Fruit fly (Drosophila melanogaster): ENCODE data around the gene CG15211.
A peak's percentile ranks its signal among the peaks of the same experiment; 100 is the strongest.

The CG15211 gene

DNA sequence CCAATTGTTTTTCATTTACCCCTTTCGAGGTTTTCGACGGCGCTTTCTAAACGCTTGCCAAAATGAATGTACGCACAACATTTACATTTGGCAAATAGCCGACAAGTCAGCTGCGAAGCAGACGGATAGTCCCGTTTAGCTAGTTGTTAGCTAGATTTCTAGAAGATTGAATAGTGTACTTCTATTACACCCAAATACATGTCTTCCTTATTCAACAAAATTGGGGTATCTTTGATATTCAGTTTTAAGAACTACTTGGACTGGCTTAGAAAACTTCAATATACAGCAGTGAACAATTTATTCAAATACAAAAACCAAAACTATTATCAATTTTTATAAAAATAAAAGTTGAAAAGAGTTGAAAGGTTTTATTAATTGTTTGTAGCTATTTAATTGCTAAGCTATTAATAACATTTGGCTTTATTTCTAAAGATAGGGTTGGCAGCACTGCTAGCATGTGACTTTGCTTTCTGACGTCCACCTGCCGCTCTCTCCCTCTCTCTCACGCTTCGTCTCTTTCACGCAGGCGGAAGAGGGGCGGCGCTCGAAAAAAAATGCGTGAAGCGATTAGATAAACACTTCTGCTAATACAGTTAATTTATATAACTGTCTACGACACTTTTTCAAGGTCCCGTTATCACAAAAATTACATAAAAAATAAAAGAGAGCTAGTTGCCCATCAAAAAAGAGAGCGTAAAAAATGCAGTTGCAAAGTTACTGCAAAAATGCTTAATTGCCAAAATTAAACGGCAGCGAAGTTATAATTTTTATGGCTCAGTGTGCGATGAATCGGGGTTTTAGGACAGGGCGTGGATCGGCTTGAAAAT, 12.7 kb downstream of the CG15211 start (continued):
- TF ChIP-seq CG11294 (GFP tag; IDR thresholded peaks at IDR 0.05) (no peak), fd59A (GFP tag; optimal IDR thresholded peaks at IDR 0.05) (no peak), CG32006 (GFP tag; optimal IDR thresholded peaks at IDR 0.05) (peak; percentile 49), Eip75B (GFP tag; optimal IDR thresholded peaks at IDR 0.05) (no peak), CG6854 (GFP tag; optimal IDR thresholded peaks at IDR 0.05) (no peak), vri (GFP tag; optimal IDR thresholded peaks at IDR 0.05) (peak; percentile 77), eg (GFP tag; IDR thresholded peaks at IDR 0.05) (no peak), Blimp-1 (GFP tag; optimal IDR thresholded peaks at IDR 0.05) (no peak), Met (GFP tag; optimal IDR thresholded peaks at IDR 0.05) (no peak), Eip78C (GFP tag) (peak; percentile 47), spab (GFP tag; optimal IDR thresholded peaks at IDR 0.05) (no peak), CG10631 (GFP tag; optimal IDR thresholded peaks at IDR 0.05) (no peak)

DNA sequence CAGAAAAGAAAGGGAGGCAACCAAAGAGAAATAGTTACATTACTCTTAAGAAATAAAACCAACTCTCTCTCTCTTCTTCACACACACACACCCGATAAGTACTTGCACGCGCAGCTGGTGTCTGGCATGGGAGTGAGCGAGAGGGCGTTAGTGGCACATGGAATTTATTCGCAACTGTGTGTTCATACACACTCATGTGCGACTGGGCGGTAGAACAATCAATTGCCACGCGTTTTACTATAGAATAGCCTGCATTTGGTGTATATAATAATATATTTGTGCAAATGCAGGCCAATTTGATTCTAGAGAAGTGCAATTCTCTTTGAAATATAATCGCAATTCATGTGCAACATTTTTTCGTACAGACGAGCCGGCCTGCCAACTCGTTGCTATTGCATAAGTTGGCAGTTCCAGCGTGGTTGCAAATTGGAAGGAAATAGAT, 13.6 kb downstream of the CG15211 start:
- peak; percentile 34 for TF ChIP-seq Met (GFP tag; optimal IDR thresholded peaks at IDR 0.05)
- TF ChIP-seq lz (GFP tag; optimal IDR thresholded peaks at IDR 0.05) = no peak
- no peak for TF ChIP-seq OdsH (GFP tag; optimal IDR thresholded peaks at IDR 0.05)
- peak; percentile 26 for TF ChIP-seq CG3919 (GFP tag; optimal IDR thresholded peaks at IDR 0.05)
- no peak for TF ChIP-seq CG8632 (GFP tag; optimal IDR thresholded peaks at IDR 0.05)
- TF ChIP-seq CG8119 (GFP tag; IDR thresholded peaks at IDR 0.05) = no peak
- peak; percentile 4 for TF ChIP-seq esn (GFP tag; optimal IDR thresholded peaks at IDR 0.05)
- TF ChIP-seq topi (GFP tag; optimal IDR thresholded peaks at IDR 0.05) = no peak
- no peak for TF ChIP-seq CG31627 (GFP tag; optimal IDR thresholded peaks at IDR 0.05)
- peak; percentile 76 for TF ChIP-seq vri (GFP tag; optimal IDR thresholded peaks at IDR 0.05)
- TF ChIP-seq CG11294 (GFP tag; IDR thresholded peaks at IDR 0.05) = no peak
- no peak for TF ChIP-seq CG11762 (GFP tag; optimal IDR thresholded peaks at IDR 0.05; ENCODE audit: insufficient read depth)
- no peak for TF ChIP-seq Sox14 (GFP tag; optimal IDR thresholded peaks at IDR 0.05)
- TF ChIP-seq Sox102F (GFP tag; optimal IDR thresholded peaks at IDR 0.05) = peak; percentile 32
- no peak for TF ChIP-seq CG9139 (GFP tag; optimal IDR thresholded peaks at IDR 0.05)
- no peak for TF ChIP-seq CG1621 (tag; optimal IDR thresholded peaks at IDR 0.05)
- TF ChIP-seq Eip78C (GFP tag) = peak; percentile 53
- TF ChIP-seq CG8319 (GFP tag; optimal IDR thresholded peaks at IDR 0.05) = no peak
- no peak for TF ChIP-seq fd59A (GFP tag; optimal IDR thresholded peaks at IDR 0.05)
- no peak for TF ChIP-seq Ets21C (GFP tag; optimal IDR thresholded peaks at IDR 0.05)
- TF ChIP-seq Sox15 (GFP tag; optimal IDR thresholded peaks at IDR 0.05) = no peak
- no peak for TF ChIP-seq CG34406 (GFP tag; optimal IDR thresholded peaks at IDR 0.05)
- TF ChIP-seq CG6854 (GFP tag; optimal IDR thresholded peaks at IDR 0.05) = peak; percentile 27
- TF ChIP-seq dsx (GFP tag; optimal IDR thresholded peaks at IDR 0.05; ENCODE audit: poor library complexity, severe bottlenecking) = peak; percentile 56
- no peak for TF ChIP-seq eg (GFP tag; IDR thresholded peaks at IDR 0.05)
- no peak for TF ChIP-seq Lpt (GFP tag; optimal IDR thresholded peaks at IDR 0.05)
- no peak for TF ChIP-seq CG4318 (GFP tag; optimal IDR thresholded peaks at IDR 0.05)
- no peak for TF ChIP-seq Ets96B (tag; optimal IDR thresholded peaks at IDR 0.05)
- TF ChIP-seq Eip75B (GFP tag; optimal IDR thresholded peaks at IDR 0.05) = no peak
- TF ChIP-seq Hr4 (GFP tag; optimal IDR thresholded peaks at IDR 0.05) = no peak

DNA sequence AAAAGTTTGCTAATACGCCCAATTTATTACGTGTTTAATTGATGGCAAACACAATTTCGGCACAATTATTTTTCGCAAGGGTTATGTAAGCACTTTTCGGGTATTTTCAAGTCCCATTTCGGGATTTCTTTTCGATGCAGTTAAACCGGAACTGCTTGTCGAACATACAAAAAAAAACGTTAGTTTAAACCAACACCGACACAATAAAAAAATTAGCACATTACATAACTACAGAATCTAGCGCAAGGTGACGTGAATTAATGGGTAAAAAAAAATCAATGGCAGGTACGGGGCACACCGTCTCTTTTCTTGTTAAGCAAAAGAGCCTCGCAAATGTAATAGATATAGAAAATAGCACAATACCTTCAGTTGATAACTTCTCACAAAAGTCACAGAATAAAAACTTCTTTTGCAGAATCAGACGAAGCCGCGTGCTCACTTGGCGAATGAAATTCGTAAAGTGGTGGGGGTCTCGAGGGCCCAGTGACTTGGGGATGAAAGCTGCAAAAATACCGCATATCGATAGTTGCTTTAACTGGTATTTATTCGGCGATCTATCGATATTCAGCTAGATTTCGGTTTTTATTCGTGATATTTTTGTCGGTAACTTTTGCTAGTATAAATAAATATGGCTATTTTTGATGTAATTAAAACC, 14.2 kb downstream of the CG15211 start, which contains the start of the genes Ant2 and sesB:
Gene Ant2 (minus strand): TSS at position 465 of the 655 bp plus-strand sequence.
Gene sesB (minus strand): TSS at position 516 of the 655 bp plus-strand sequence.
- TF ChIP-seq Eip78C (GFP tag) (peak; percentile 46), CG11902 (GFP tag; optimal IDR thresholded peaks at IDR 0.05) (no peak), Hr38 (GFP tag; optimal IDR thresholded peaks at IDR 0.05) (no peak), CG6276 (GFP tag; optimal IDR thresholded peaks at IDR 0.05) (no peak), vri (GFP tag; optimal IDR thresholded peaks at IDR 0.05) (peak; percentile 71)
